Fruit fly (Drosophila melanogaster) whole organism, embryonic: Measurements from ENCODE around the gene CG11695.

Source experiments
- Asciz ChIP-seq: fragments of 200-800 bp; sonication (Bioruptor generic); optimal IDR thresholded peaks from 2 replicates; lab custom pipeline; 2017; ENCODE audit warnings: missing biosample characterization, mild to moderate bottlenecking, missing genetic modification characterization, missing genetic modification reagents
- Bteb2 ChIP-seq: fragments of 200-800 bp; sonication (Bioruptor generic); optimal IDR thresholded peaks from 2 replicates; lab custom pipeline; 2016; ENCODE audit warnings: missing biosample characterization, missing genetic modification characterization
- CG10267 ChIP-seq: fragments of 200-800 bp; sonication (Bioruptor generic); optimal IDR thresholded peaks from 2 replicates; lab custom pipeline; 2018; ENCODE audit warnings: missing biosample characterization, mild to moderate bottlenecking, missing genetic modification characterization, moderate library complexity
- CG11398 ChIP-seq: fragments of 200-800 bp; sonication (Bioruptor generic); optimal IDR thresholded peaks from 2 replicates; lab custom pipeline; 2016; ENCODE audit warnings: missing biosample characterization, missing genetic modification characterization
- CG12071 ChIP-seq: fragments of 200-800 bp; sonication (Bioruptor generic); optimal IDR thresholded peaks from 3 replicates; lab custom pipeline; 2018; ENCODE audit warnings: missing biosample characterization, mild to moderate bottlenecking, missing genetic modification characterization
- CG13894 ChIP-seq: fragments of 200-800 bp; sonication (Bioruptor generic); optimal IDR thresholded peaks from 3 replicates; lab custom pipeline; 2018; ENCODE audit warnings: missing biosample characterization, mild to moderate bottlenecking, missing genetic modification characterization, moderate library complexity
- CG14014 ChIP-seq: fragments of 200-800 bp; sonication (Bioruptor generic); IDR thresholded peaks from 2 replicates; pipeline ENCODE4 v1.3.6; 2022; ENCODE audit warnings: missing biosample characterization, missing genetic modification characterization
- CG15601 ChIP-seq: fragments of 200-800 bp; sonication (Bioruptor generic); optimal IDR thresholded peaks from 3 replicates; lab custom pipeline; 2019; ENCODE audit warnings: missing biosample characterization, mild to moderate bottlenecking, missing genetic modification characterization, moderate library complexity
- CG30403 ChIP-seq: fragments of 200-800 bp; sonication (Bioruptor generic); optimal IDR thresholded peaks from 3 replicates; lab custom pipeline; 2016; ENCODE audit warnings: missing biosample characterization, missing genetic modification characterization
- CG3281 ChIP-seq: fragments of 200-800 bp; sonication (Bioruptor generic); optimal IDR thresholded peaks from 3 replicates; lab custom pipeline; 2017; ENCODE audit warnings: missing biosample characterization, mild to moderate bottlenecking, missing genetic modification characterization
- CG4424 ChIP-seq: fragments of 200-800 bp; sonication (Bioruptor generic); optimal IDR thresholded peaks from 3 replicates; lab custom pipeline; 2016; ENCODE audit warnings: missing biosample characterization, missing genetic modification characterization
- CG4617 ChIP-seq: fragments of 200-800 bp; sonication (Bioruptor generic); optimal IDR thresholded peaks from 3 replicates; lab custom pipeline; 2016; ENCODE audit warnings: missing biosample characterization, missing genetic modification characterization, borderline replicate concordance
- CG6689 ChIP-seq: fragments of 200-800 bp; sonication (Bioruptor generic); IDR thresholded peaks from 2 replicates; pipeline ENCODE4 v1.3.6; 2022; ENCODE audit warnings: missing biosample characterization, missing genetic modification characterization
- CG8944 ChIP-seq: fragments of 200-800 bp; sonication (Bioruptor generic); optimal IDR thresholded peaks from 3 replicates; lab custom pipeline; 2016; ENCODE audit warnings: missing biosample characterization, missing genetic modification characterization
- CG9437 ChIP-seq: fragments of 200-800 bp; sonication (Bioruptor generic); optimal IDR thresholded peaks from 2 replicates; lab custom pipeline; 2018; ENCODE audit warnings: missing biosample characterization, mild to moderate bottlenecking, missing genetic modification characterization
- CG9609 ChIP-seq: fragments of 200-800 bp; sonication (Bioruptor generic); optimal IDR thresholded peaks from 3 replicates; lab custom pipeline; 2016; ENCODE audit warnings: missing biosample characterization, missing genetic modification characterization
- D ChIP-seq, 2 experiments: fragments of 200-800 bp in 1 of 2; fragments of >200 bp in 1 of 2; sonication (Bioruptor generic) in 1 of 2; optimal IDR thresholded peaks; 2 replicates in 1 of 2; 3 replicates in 1 of 2; lab custom pipeline; 2017; ENCODE audit warnings: mild to moderate bottlenecking in 1 of 2, missing biosample characterization in 1 of 2, missing genetic modification characterization in 1 of 2, missing genetic modification reagents in 1 of 2
- Doc2 ChIP-seq: fragments of 200-800 bp; sonication (Bioruptor generic); IDR thresholded peaks from 2 replicates; pipeline ENCODE4 v1.3.6; 2022; ENCODE audit warnings: missing biosample characterization, missing genetic modification characterization
- E2f2 ChIP-seq: fragments of 200-800 bp; sonication (Bioruptor generic); IDR thresholded peaks from 2 replicates; pipeline ENCODE4 v1.3.6; 2022; ENCODE audit warnings: missing biosample characterization, missing genetic modification characterization
- ERR ChIP-seq: fragments of 200-800 bp; sonication (Bioruptor generic); optimal IDR thresholded peaks from 2 replicates; lab custom pipeline; 2016; ENCODE audit warnings: missing biosample characterization, missing genetic modification characterization
- Fer3 ChIP-seq: fragments of 200-800 bp; sonication (Bioruptor generic); optimal IDR thresholded peaks from 2 replicates; lab custom pipeline; 2018; ENCODE audit warnings: missing biosample characterization, mild to moderate bottlenecking, missing genetic modification characterization, moderate library complexity
- GATAe ChIP-seq: fragments of 200-800 bp; sonication (Bioruptor generic); conservative IDR thresholded peaks from 2 replicates; pipeline ENCODE4 v1.3.6; 2022; ENCODE audit warnings: missing biosample characterization, missing genetic modification characterization
- HmgD ChIP-seq: fragments of 200-800 bp; sonication (Bioruptor generic); optimal IDR thresholded peaks from 3 replicates; lab custom pipeline; 2016; ENCODE audit warnings: missing biosample characterization, missing genetic modification characterization
- Hmx ChIP-seq: fragments of 200-800 bp; sonication (Bioruptor generic); optimal IDR thresholded peaks from 2 replicates; lab custom pipeline; 2016; ENCODE audit warnings: missing biosample characterization, missing genetic modification characterization
- Kr ChIP-seq: fragments of 200-800 bp; sonication (Bioruptor generic); optimal IDR thresholded peaks from 2 replicates; lab custom pipeline; 2017; ENCODE audit warnings: missing biosample characterization, mild to moderate bottlenecking, missing genetic modification characterization
- NFAT ChIP-seq: fragments of 200-800 bp; sonication (Bioruptor generic); IDR thresholded peaks from 2 replicates; pipeline ENCODE4 v1.3.6; 2022; ENCODE audit warnings: missing biosample characterization, missing genetic modification characterization
- NK7.1 ChIP-seq: fragments of 200-800 bp; sonication (Bioruptor generic); optimal IDR thresholded peaks from 3 replicates; lab custom pipeline; 2016; ENCODE audit warnings: missing biosample characterization, missing genetic modification characterization
- Side ChIP-seq: fragments of 200-800 bp; sonication (Bioruptor generic); optimal IDR thresholded peaks from 2 replicates; lab custom pipeline; 2016; ENCODE audit warnings: missing biosample characterization, missing genetic modification characterization
- Sin3A ChIP-seq: fragments of >200 bp; optimal IDR thresholded peaks from 2 replicates; lab custom pipeline; 2018
- Sry-β ChIP-seq: fragments of 200-800 bp; sonication (Bioruptor generic); optimal IDR thresholded peaks from 2 replicates; lab custom pipeline; 2018; ENCODE audit warnings: missing biosample characterization, mild to moderate bottlenecking, missing genetic modification characterization, moderate library complexity
- ac ChIP-seq: fragments of 200-800 bp; sonication (Bioruptor generic); optimal IDR thresholded peaks from 3 replicates; lab custom pipeline; 2017; ENCODE audit warnings: missing biosample characterization, mild to moderate bottlenecking, missing genetic modification characterization
- al ChIP-seq: fragments of 200-800 bp; sonication (Bioruptor generic); IDR thresholded peaks from 2 replicates; pipeline ENCODE4 v1.3.6; 2022; ENCODE audit warnings: missing biosample characterization, missing genetic modification characterization
- ash1 ChIP-seq: fragments of 200-800 bp; sonication (Bioruptor generic); optimal IDR thresholded peaks from 2 replicates; lab custom pipeline; 2018; ENCODE audit warnings: missing biosample characterization, mild to moderate bottlenecking, missing genetic modification characterization
- bbx ChIP-seq: fragments of 200-800 bp; sonication (Bioruptor generic); IDR thresholded peaks from 2 replicates; pipeline ENCODE4 v1.3.6; 2022; ENCODE audit warnings: missing biosample characterization, missing genetic modification characterization; ENCODE audit not compliant: partially characterized antibody
- caup ChIP-seq: fragments of 200-800 bp; sonication (Bioruptor generic); optimal IDR thresholded peaks from 3 replicates; lab custom pipeline; 2017; ENCODE audit warnings: missing biosample characterization, mild to moderate bottlenecking, missing genetic modification characterization, moderate library complexity; ENCODE audit not compliant: severe bottlenecking
- croc ChIP-seq: fragments of 200-800 bp; sonication (Bioruptor generic); conservative IDR thresholded peaks from 3 replicates; pipeline ENCODE4 v1.3.6; 2022; ENCODE audit warnings: missing biosample characterization, missing genetic modification characterization
- dimm ChIP-seq: fragments of 200-800 bp; sonication (Bioruptor generic); IDR thresholded peaks from 2 replicates; pipeline ENCODE4 v1.3.6; 2022; ENCODE audit warnings: missing biosample characterization, missing genetic modification characterization
- dm ChIP-seq: fragments of 200-800 bp; sonication (Bioruptor generic); optimal IDR thresholded peaks from 3 replicates; lab custom pipeline; 2016; ENCODE audit warnings: missing biosample characterization, missing genetic modification characterization
- gce ChIP-seq: fragments of 200-800 bp; sonication (Bioruptor generic); IDR thresholded peaks from 3 replicates; pipeline ENCODE4 v1.3.6; 2022; ENCODE audit warnings: missing biosample characterization, missing genetic modification characterization
- hkb ChIP-seq, 2 experiments: fragments of 200-800 bp in 1 of 2; fragments of >200 bp in 1 of 2; sonication (Bioruptor generic) in 1 of 2; IDR thresholded peaks in 1 of 2; optimal IDR thresholded peaks in 1 of 2; 2 replicates each; pipeline versions ENCODE4 v1.3.6 to Lab custom; 2017 to 2022; ENCODE audit warnings: missing biosample characterization in 1 of 2, missing genetic modification characterization in 1 of 2
- kay ChIP-seq: fragments of 200-800 bp; sonication (Bioruptor generic); optimal IDR thresholded peaks from 2 replicates; lab custom pipeline; 2016; ENCODE audit warnings: missing biosample characterization, missing genetic modification characterization
- pum ChIP-seq: fragments of 200-800 bp; sonication (Bioruptor generic); optimal IDR thresholded peaks from 2 replicates; lab custom pipeline; 2016; ENCODE audit warnings: missing biosample characterization, missing genetic modification characterization
- pzg ChIP-seq: fragments of 200-800 bp; sonication (Bioruptor generic); optimal IDR thresholded peaks from 3 replicates; lab custom pipeline; 2018; ENCODE audit warnings: missing biosample characterization, mild to moderate bottlenecking, missing genetic modification characterization, moderate library complexity
- stc ChIP-seq: fragments of 200-800 bp; sonication (Bioruptor generic); IDR thresholded peaks from 2 replicates; pipeline ENCODE4 v1.3.6; 2022; ENCODE audit warnings: missing biosample characterization, missing genetic modification characterization
- stwl ChIP-seq: fragments of 200-800 bp; sonication (Bioruptor generic); optimal IDR thresholded peaks from 3 replicates; lab custom pipeline; 2018; ENCODE audit warnings: missing biosample characterization, mild to moderate bottlenecking, missing genetic modification characterization, moderate library complexity
- sug ChIP-seq: fragments of 200-800 bp; optimal IDR thresholded peaks from 2 replicates; lab custom pipeline; 2019; ENCODE audit warnings: missing biosample characterization, mild to moderate bottlenecking, missing genetic modification characterization, moderate library complexity
- wek ChIP-seq: fragments of 200-800 bp; sonication (Bioruptor generic); optimal IDR thresholded peaks from 3 replicates; lab custom pipeline; 2018; ENCODE audit warnings: missing biosample characterization, mild to moderate bottlenecking, missing genetic modification characterization, moderate library complexity
- zf30C ChIP-seq: fragments of 200-800 bp; sonication (Bioruptor generic); optimal IDR thresholded peaks from 3 replicates; lab custom pipeline; 2018; ENCODE audit warnings: missing biosample characterization, mild to moderate bottlenecking, missing genetic modification characterization
- zfh1 ChIP-seq: fragments of 200-800 bp; sonication (Bioruptor generic); IDR thresholded peaks from 3 replicates; pipeline ENCODE4 v1.3.6; 2022; ENCODE audit warnings: missing biosample characterization, missing genetic modification characterization

Gene CG11695

dm6 chrX:11580200-11580840, 3.6 kb downstream of the CG11695 start, which contains the start of gene nod (continued):
- TF ChIP-seq Hmx (no peak), CG12071 (peak; percentile 32), CG30403 (GFP tag; lab: Kevin White, UChicago) (peak; percentile 72), CG14014 (peak; percentile 62; the same call in 1 of the 2 replicates), bbx (GFP tag; lab: Robert Waterston, UW) (peak; percentile 52; the same call in 1 of the 2 replicates), CG4424 (GFP tag; lab: Kevin White, UChicago) (peak; percentile 23), E2f2 (GFP tag; lab: Robert Waterston, UW) (peak; percentile 83), dm (GFP tag; lab: Kevin White, UChicago) (peak; percentile 31), CG15601 (tag; lab: Kevin White, UChicago) (no peak), NFAT (GFP tag; lab: Robert Waterston, UW) (peak; percentile 43; the same call in 1 of the 2 replicates), wek (GFP tag; lab: Kevin White, UChicago) (no peak), Sry-β (peak; percentile 11), stc (GFP tag; lab: Robert Waterston, UW) (no peak), gce (GFP tag; lab: Robert Waterston, UW) (no peak), hkb (optimal IDR thresholded peaks at IDR 0.05; lab: Kevin White, UChicago) (peak; percentile 76), hkb (GFP tag; IDR thresholded peaks at IDR 0.05; lab: Robert Waterston, UW) (peak; percentile 42; the same call in 1 of the 2 replicates), pzg (peak; percentile 97), ash1 (GFP tag; lab: Kevin White, UChicago) (no peak), CG10267 (peak; percentile 58), NK7.1 (GFP tag; lab: Kevin White, UChicago) (peak; percentile 12), CG6689 (GFP tag; lab: Robert Waterston, UW) (peak; percentile 47; the same call in 1 of the 2 replicates), CG4617 (GFP tag; lab: Kevin White, UChicago) (peak; percentile 27), Fer3 (tag; lab: Kevin White, UChicago) (peak; percentile 48), Asciz (GFP tag; lab: Kevin White, UChicago) (no peak), CG9437 (GFP tag; lab: Kevin White, UChicago) (peak; percentile 34), ac (GFP tag; lab: Kevin White, UChicago) (no peak), sug (tag; lab: Kevin White, UChicago) (peak; percentile 63), Side (peak; percentile 69), stwl (tag; lab: Kevin White, UChicago) (peak; percentile 66), CG13894 (tag; lab: Kevin White, UChicago) (peak; percentile 66), zf30C (no peak), CG8944 (GFP tag; lab: Kevin White, UChicago) (peak; percentile 50), zfh1 (GFP tag; lab: Robert Waterston, UW) (peak; percentile 64), CG11398 (GFP tag; lab: Kevin White, UChicago) (peak; percentile 28), Kr (no peak), ERR (GFP tag; lab: Kevin White, UChicago) (peak; percentile 74), HmgD (peak; percentile 55), Doc2 (GFP tag; lab: Robert Waterston, UW) (no peak), dimm (no peak), croc (GFP tag; lab: Robert Waterston, UW) (no peak; the same call in 2 of the 3 replicates), caup (GFP tag; lab: Kevin White, UChicago) (peak; percentile 68), CG9609 (GFP tag; lab: Kevin White, UChicago) (peak; percentile 55), pum (peak; percentile 51), kay (peak; percentile 2), Sin3A (lab: Kevin White, UChicago) (peak; percentile 89), al (GFP tag; lab: Robert Waterston, UW) (peak; percentile 47; the same call in 1 of the 2 replicates), Bteb2 (GFP tag; lab: Kevin White, UChicago) (peak; percentile 33), D (optimal IDR thresholded peaks at IDR 0.05; lab: Kevin White, UChicago) (peak; percentile 71), D (GFP tag; optimal IDR thresholded peaks at IDR 0.05; lab: Kevin White, UChicago) (peak; percentile 10), GATAe (no peak), CG3281 (peak; percentile 51)
